Worm (Caenorhabditis elegans) whole organism, L4/young adult: ENCODE data around the gene T15H9.5.

Experiments
- dao-5 ChIP-seq: sonication (generic microtip); optimal IDR thresholded peaks from 2 replicates; lab custom pipeline; 2016; ENCODE audit warnings: missing genotype, missing genetic modification characterization, moderate library complexity, missing compliant biosample characterization
- him-1 ChIP-seq: sonication (generic microtip); optimal IDR thresholded peaks from 2 replicates; lab custom pipeline; 2016; ENCODE audit warnings: missing genotype, missing genetic modification reagents, missing genetic modification characterization, missing compliant biosample characterization

- TF ChIP-seq him-1 (no peak), dao-5 (no peak)
Observed at ce11 chrII:9621121-9621520, 9.9 kb upstream of the T15H9.5 start.
